Worm (Caenorhabditis elegans): ENCODE results near the gene F26D11.13.

- TF ChIP-seq unc-62 (GFP tag; optimal IDR thresholded peaks at IDR 0.05) (no peak), sdz-38 (tag; optimal IDR thresholded peaks at IDR 0.05) (no peak), snpc-4 (GFP tag; optimal IDR thresholded peaks at IDR 0.05) (no peak), snpc-4 (tag; optimal IDR thresholded peaks at IDR 0.05) (no peak), lsl-1 (GFP tag; optimal IDR thresholded peaks at IDR 0.05) (no peak), nhr-179 (tag; optimal IDR thresholded peaks at IDR 0.05) (no peak), nfya-1 (tag; optimal IDR thresholded peaks at IDR 0.05; ENCODE audit: borderline replicate concordance, insufficient read depth) (no peak), ama-1 (optimal IDR thresholded peaks at IDR 0.05) (no peak), ama-1 (GFP tag; optimal IDR thresholded peaks at IDR 0.05) (no peak), die-1 (tag; optimal IDR thresholded peaks at IDR 0.05) (no peak), madf-8 (GFP tag; conservative IDR thresholded peaks at IDR 0.05) (no peak)
Observed at ce11 chrV:7925483-7925882, 29.0 kb downstream of the F26D11.13 start, which contains the start of gene srsx-7.

Data from whole organism, young adult.